Worm (Caenorhabditis elegans): ENCODE data around the gene cnc-4.

- TF ChIP-seq dpl-1 (GFP tag; optimal IDR thresholded peaks at IDR 0.05) (no peak), daf-8 (GFP tag; IDR thresholded peaks at IDR 0.05) (no peak), aly-2 (tag; optimal IDR thresholded peaks at IDR 0.05) (no peak), nhr-11 (tag; optimal IDR thresholded peaks at IDR 0.05) (no peak), mep-1 (tag; optimal IDR thresholded peaks at IDR 0.05) (no peak), skn-1 (tag; optimal IDR thresholded peaks at IDR 0.05) (no peak)
Measured at ce11 chrV:1454762-1455161, 7.8 kb downstream of the cnc-4 start, which contains the start of gene chil-14.
